Worm (Caenorhabditis elegans): ENCODE data around the gene col-108.

DNA sequence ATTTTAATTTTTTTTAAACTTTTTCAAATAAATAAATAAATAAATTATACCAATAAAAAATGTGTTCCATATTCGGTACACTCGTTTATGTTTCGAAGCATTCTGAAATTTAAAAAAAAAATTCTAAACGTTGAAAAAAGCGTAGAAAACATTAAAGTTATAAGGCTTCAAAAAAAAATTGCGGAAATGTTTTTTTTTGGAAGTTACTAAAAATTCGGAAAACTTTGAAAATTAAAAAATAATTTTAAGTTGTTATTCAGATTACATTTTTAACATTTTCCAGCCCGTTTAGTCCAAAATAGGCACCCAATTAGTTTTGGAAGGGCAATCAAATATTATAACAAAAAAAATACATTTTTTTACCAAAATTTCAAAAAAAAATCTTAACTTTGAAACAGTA is 35.5 kb downstream of the col-108 start, which contains the start of gene Y38C1BA.1:
- TF ChIP-seq hlh-30 (tag; optimal IDR thresholded peaks at IDR 0.05; ENCODE audit: insufficient read depth) (no peak), mdl-1 (tag; optimal IDR thresholded peaks at IDR 0.05) (no peak), R02D3.7 (tag; optimal IDR thresholded peaks at IDR 0.05) (no peak), mep-1 (tag; optimal IDR thresholded peaks at IDR 0.05) (no peak), lin-15B (tag; optimal IDR thresholded peaks at IDR 0.05) (no peak), pqm-1 (tag; optimal IDR thresholded peaks at IDR 0.05) (no peak), lin-38 (GFP tag; IDR thresholded peaks at IDR 0.05) (no peak), dpl-1 (GFP tag; optimal IDR thresholded peaks at IDR 0.05) (no peak), ces-1 (GFP tag; optimal IDR thresholded peaks at IDR 0.05) (no peak), madf-9 (GFP tag; conservative IDR thresholded peaks at IDR 0.05) (no peak), ztf-11 (tag; optimal IDR thresholded peaks at IDR 0.05) (no peak), egl-27 (tag; optimal IDR thresholded peaks at IDR 0.05) (no peak), lin-39 (tag; optimal IDR thresholded peaks at IDR 0.05) (no peak), aly-2 (tag; optimal IDR thresholded peaks at IDR 0.05) (no peak)

Measured in whole organism, L4 larva.